Worm (Caenorhabditis elegans): ENCODE measurements around the gene Y42A5A.1.

DNA sequence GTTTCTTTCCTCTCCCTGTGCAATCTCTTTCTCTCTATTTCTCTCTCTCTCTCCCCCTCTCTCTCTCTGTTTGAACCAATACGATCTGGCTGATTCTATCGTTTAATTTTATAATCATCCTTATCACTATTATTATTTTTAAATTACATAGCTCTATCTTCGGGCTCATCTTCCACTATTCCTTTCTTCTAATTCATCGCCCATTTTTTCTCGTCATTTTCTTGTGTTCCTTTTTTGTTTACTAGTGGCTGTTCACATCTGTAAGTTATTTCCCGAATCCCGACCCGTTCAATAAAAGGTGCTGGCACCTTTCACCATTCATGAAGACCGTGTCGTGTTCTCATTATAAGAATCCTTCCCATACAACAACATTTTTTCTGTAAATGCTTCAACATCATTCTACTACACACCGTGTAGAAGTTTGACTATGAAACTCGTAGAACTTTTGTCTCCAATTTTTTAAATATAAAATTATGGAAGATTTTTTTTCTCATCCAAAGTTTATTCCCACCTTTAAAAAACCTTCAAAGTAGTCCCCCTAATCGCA is 30.5 kb downstream of the Y42A5A.1 start:
- TF ChIP-seq nhr-77 (tag; optimal IDR thresholded peaks at IDR 0.05), result peak; percentile 31
- TF ChIP-seq egl-27 (tag; optimal IDR thresholded peaks at IDR 0.05), result no peak
- no peak for TF ChIP-seq aly-2 (tag; optimal IDR thresholded peaks at IDR 0.05)
- no peak for TF ChIP-seq ama-1 (optimal IDR thresholded peaks at IDR 0.05)
- no peak for TF ChIP-seq fos-1 (tag; optimal IDR thresholded peaks at IDR 0.05)
- TF ChIP-seq ZK546.5 (tag; optimal IDR thresholded peaks at IDR 0.05), result no peak
- no peak for TF ChIP-seq F37D6.2 (tag; optimal IDR thresholded peaks at IDR 0.05)
- TF ChIP-seq lin-39 (tag; optimal IDR thresholded peaks at IDR 0.05), result no peak
- no peak for TF ChIP-seq lir-3 (tag; optimal IDR thresholded peaks at IDR 0.05)
